Fruit fly (Drosophila melanogaster): ENCODE data around the gene Galk.

Gene Galk

DNA sequence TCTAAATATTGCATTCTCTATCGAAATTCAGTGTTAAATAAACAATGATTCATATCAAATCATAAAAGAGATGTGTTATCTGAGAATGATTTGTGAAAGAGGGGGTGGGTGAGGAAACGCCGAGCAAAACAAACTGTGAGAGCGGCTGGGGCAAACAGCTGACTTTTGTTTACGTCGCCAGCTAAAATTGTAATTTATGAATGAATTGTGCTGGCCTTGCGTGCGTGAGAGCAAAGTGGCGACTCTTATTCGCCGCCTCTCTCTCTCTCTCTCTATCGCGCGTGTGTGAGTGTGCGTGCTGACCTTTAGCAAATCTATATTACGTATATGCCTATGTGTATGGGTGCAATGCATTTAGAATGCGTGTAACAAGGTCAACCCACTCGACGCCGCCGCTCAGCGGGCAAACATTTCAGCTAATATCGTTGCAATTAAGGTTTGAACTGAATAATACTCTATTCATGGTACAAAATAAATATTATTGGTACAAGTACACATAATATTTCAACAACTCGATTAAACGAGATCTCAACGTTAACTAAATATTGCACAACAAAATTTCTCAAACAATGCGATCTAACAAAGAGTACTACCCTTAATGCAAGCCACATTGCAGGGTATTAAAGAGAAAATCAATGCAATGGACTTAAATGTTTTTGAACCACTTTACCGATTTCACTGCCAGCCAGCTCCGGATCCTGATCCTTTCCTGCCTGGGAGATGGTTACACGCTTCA, 7.0 kb downstream of the Galk start (continued):
- TF ChIP-seq MESR4 (GFP tag; optimal IDR thresholded peaks at IDR 0.05) (no peak), h (optimal IDR thresholded peaks at IDR 0.05) (no peak), cg (GFP tag; optimal IDR thresholded peaks at IDR 0.05) (peak; percentile 92), pita (GFP tag; optimal IDR thresholded peaks at IDR 0.05) (no peak), grn (GFP tag; optimal IDR thresholded peaks at IDR 0.05) (peak; percentile 71), CG11085 (GFP tag; IDR thresholded peaks at IDR 0.05) (no peak), CG12942 (GFP tag; optimal IDR thresholded peaks at IDR 0.05) (no peak), Hr39 (optimal IDR thresholded peaks at IDR 0.05) (no peak), CG9727 (GFP tag; optimal IDR thresholded peaks at IDR 0.05) (no peak), Hand (GFP tag; optimal IDR thresholded peaks at IDR 0.05) (no peak), CG30403 (GFP tag; optimal IDR thresholded peaks at IDR 0.05) (peak; percentile 10), Sox100B (GFP tag; optimal IDR thresholded peaks at IDR 0.05) (no peak), CG5953 (GFP tag; IDR thresholded peaks at IDR 0.05) (0 out of 2 replicates have a peak, but pooled peaks have one; percentile 24), br (optimal IDR thresholded peaks at IDR 0.05) (no peak), klu (GFP tag; IDR thresholded peaks at IDR 0.05) (no peak), ftz-f1 (GFP tag; optimal IDR thresholded peaks at IDR 0.05) (peak; percentile 94), gem (tag; optimal IDR thresholded peaks at IDR 0.05) (peak; percentile 46), oc (tag; optimal IDR thresholded peaks at IDR 0.05) (peak; percentile 49), dm (GFP tag; optimal IDR thresholded peaks at IDR 0.05) (no peak), dmrt99B (tag; optimal IDR thresholded peaks at IDR 0.05) (no peak), amos (GFP tag; IDR thresholded peaks at IDR 0.05; ENCODE audit: partially characterized antibody) (no peak), CG6654 (GFP tag; optimal IDR thresholded peaks at IDR 0.05) (no peak), CG1832 (GFP tag; optimal IDR thresholded peaks at IDR 0.05) (no peak), CG13424 (tag; optimal IDR thresholded peaks at IDR 0.05) (no peak), tup (GFP tag; optimal IDR thresholded peaks at IDR 0.05) (no peak), CG9817 (tag; optimal IDR thresholded peaks at IDR 0.05) (no peak), YL-1 (GFP tag; optimal IDR thresholded peaks at IDR 0.05) (no peak), CG15269 (tag; optimal IDR thresholded peaks at IDR 0.05) (no peak), Mes4 (GFP tag; optimal IDR thresholded peaks at IDR 0.05) (peak; percentile 2), CG11695 (GFP tag; IDR thresholded peaks at IDR 0.05) (no peak), CG15011 (GFP tag; optimal IDR thresholded peaks at IDR 0.05) (no peak), CG30431 (GFP tag; optimal IDR thresholded peaks at IDR 0.05) (no peak), sna (GFP tag; IDR thresholded peaks at IDR 0.05; ENCODE audit: partially characterized antibody) (0 out of 2 replicates have a peak, but pooled peaks have one; percentile 51), CG13287 (GFP tag; IDR thresholded peaks at IDR 0.05; ENCODE audit: partially characterized antibody) (peak; percentile 76), gro (GFP tag; optimal IDR thresholded peaks at IDR 0.05) (no peak), CG17802 (tag; optimal IDR thresholded peaks at IDR 0.05) (no peak), Stat92E (GFP tag; optimal IDR thresholded peaks at IDR 0.05) (no peak), Lpt (GFP tag; optimal IDR thresholded peaks at IDR 0.05) (no peak), gt (GFP tag; IDR thresholded peaks at IDR 0.05) (no peak), Dp (GFP tag; optimal IDR thresholded peaks at IDR 0.05) (no peak), tin (GFP tag; optimal IDR thresholded peaks at IDR 0.05) (no peak), CG3281 (GFP tag; optimal IDR thresholded peaks at IDR 0.05) (no peak), chinmo (GFP tag; IDR thresholded peaks at IDR 0.05; ENCODE audit: partially characterized antibody) (peak; percentile 99), Dip3 (GFP tag; optimal IDR thresholded peaks at IDR 0.05) (no peak), D (optimal IDR thresholded peaks at IDR 0.05) (no peak), D (GFP tag; optimal IDR thresholded peaks at IDR 0.05) (no peak), chn (GFP tag; optimal IDR thresholded peaks at IDR 0.05) (no peak), CG10959 (GFP tag; IDR thresholded peaks at IDR 0.05) (no peak), E2f1 (GFP tag; IDR thresholded peaks at IDR 0.05) (0 out of 2 replicates have a peak, but pooled peaks have one; percentile 14), zfh1 (GFP tag; IDR thresholded peaks at IDR 0.05) (no peak)
